Worm (Caenorhabditis elegans) whole organism, mixed stage, embryonic: ENCODE data around the gene ugt-19.

Source experiments
- bed-3 ChIP-seq: fragments of 200-800 bp; sonication (Bioruptor generic); optimal IDR thresholded peaks from 3 replicates; lab custom pipeline; 2018; ENCODE audit warnings: mild to moderate bottlenecking, missing genetic modification characterization, moderate library complexity, missing compliant biosample characterization
- blmp-1 ChIP-seq: fragments of 150-350 bp; optimal IDR thresholded peaks from 2 replicates; lab custom pipeline; 2014; ENCODE audit warnings: missing biosample characterization, missing genetic modification characterization
- elt-1 ChIP-seq: sonication (generic microtip); optimal IDR thresholded peaks from 2 replicates; lab custom pipeline; 2017; ENCODE audit warnings: missing genetic modification characterization, mild to moderate bottlenecking, missing compliant biosample characterization, antibody characterized with exemption, moderate library complexity, borderline replicate concordance; ENCODE audit not compliant: insufficient read depth
- pha-4 ChIP-seq: fragments of 150-350 bp; optimal IDR thresholded peaks from 2 replicates; lab custom pipeline; 2018; ENCODE audit warnings: missing biosample characterization, missing genetic modification reagents, missing genetic modification characterization
- unc-120 ChIP-seq: sonication (generic microtip); optimal IDR thresholded peaks from 2 replicates; lab custom pipeline; 2017; ENCODE audit warnings: missing genetic modification characterization, missing compliant biosample characterization; ENCODE audit not compliant: poor library complexity, severe bottlenecking
- unc-39 ChIP-seq: fragments of 150-350 bp; optimal IDR thresholded peaks from 2 replicates; lab custom pipeline; 2014; ENCODE audit warnings: missing biosample characterization, missing genetic modification characterization
- unc-62 ChIP-seq: fragments of 150-350 bp; optimal IDR thresholded peaks from 2 replicates; lab custom pipeline; 2014; ENCODE audit warnings: missing biosample characterization, missing genetic modification reagents, missing genetic modification characterization

- TF ChIP-seq pha-4 (tag; lab: Kevin White, UChicago) = no peak
- no peak for TF ChIP-seq blmp-1
- TF ChIP-seq unc-62 = no peak
- TF ChIP-seq bed-3 (GFP tag; lab: Kevin White, UChicago) = no peak
- TF ChIP-seq unc-39 (tag; lab: Kevin White, UChicago) = no peak
- TF ChIP-seq elt-1 (tag; lab: Kevin White, UChicago) = no peak
- TF ChIP-seq unc-120 (tag; lab: Kevin White, UChicago) = no peak
These were observed 17.7 kb downstream of the ugt-19 start for ce11 chrIV:6062078-6062477.
